Worm (Caenorhabditis elegans) whole organism, L3 larva: ENCODE measurements around the gene scl-13.

Source experiments
- R02D3.7 ChIP-seq: fragments of 150-350 bp; optimal IDR thresholded peaks from 2 replicates; lab custom pipeline; 2014; ENCODE audit warnings: missing biosample characterization, missing genetic modification characterization
- aly-2 ChIP-seq: fragments of 150-350 bp; optimal IDR thresholded peaks from 2 replicates; lab custom pipeline; 2014; ENCODE audit warnings: missing biosample characterization, missing genetic modification characterization
- ama-1 ChIP-seq: fragments of 150-350 bp; optimal IDR thresholded peaks from 2 replicates; lab custom pipeline; 2018
- ceh-16 ChIP-seq: sonication (generic microtip); optimal IDR thresholded peaks from 2 replicates; lab custom pipeline; 2017; ENCODE audit warnings: missing biosample characterization, missing genetic modification characterization
- ceh-28 ChIP-seq: fragments of 150-350 bp; optimal IDR thresholded peaks from 2 replicates; lab custom pipeline; 2014; ENCODE audit warnings: missing biosample characterization, missing genetic modification reagents, missing genetic modification characterization
- ceh-82 ChIP-seq: fragments of 150-350 bp; optimal IDR thresholded peaks from 2 replicates; lab custom pipeline; 2014; ENCODE audit warnings: missing biosample characterization, missing genetic modification characterization
- ceh-9 ChIP-seq: sonication (generic microtip); optimal IDR thresholded peaks from 2 replicates; lab custom pipeline; 2018; ENCODE audit warnings: missing biosample characterization, missing genetic modification characterization
- daf-12 ChIP-seq: fragments of 150-350 bp; optimal IDR thresholded peaks from 2 replicates; lab custom pipeline; 2014; ENCODE audit warnings: missing biosample characterization, missing genetic modification reagents, missing genetic modification characterization
- egl-27 ChIP-seq: sonication (generic microtip); optimal IDR thresholded peaks from 4 replicates; lab custom pipeline; 2017; ENCODE audit warnings: missing biosample characterization, missing genetic modification reagents, missing genetic modification characterization
- egl-5 ChIP-seq: fragments of 150-350 bp; optimal IDR thresholded peaks from 2 replicates; lab custom pipeline; 2017; ENCODE audit warnings: missing biosample characterization, missing genetic modification reagents, missing genetic modification characterization, inconsistent platforms
- elt-1 ChIP-seq: fragments of 150-350 bp; optimal IDR thresholded peaks from 2 replicates; lab custom pipeline; 2014; ENCODE audit warnings: missing biosample characterization, missing genetic modification characterization
- elt-2 ChIP-seq: sonication (generic microtip); optimal IDR thresholded peaks from 2 replicates; lab custom pipeline; 2016; ENCODE audit warnings: missing genetic modification reagents, mild to moderate bottlenecking, missing genetic modification characterization, missing compliant biosample characterization
- fkh-10 ChIP-seq: sonication (generic microtip); optimal IDR thresholded peaks from 2 replicates; lab custom pipeline; 2017; ENCODE audit warnings: missing biosample characterization, missing genetic modification reagents, missing genetic modification characterization
- fos-1 ChIP-seq: fragments of 150-350 bp; optimal IDR thresholded peaks from 2 replicates; lab custom pipeline; 2014; ENCODE audit warnings: missing biosample characterization, missing genetic modification characterization
- hmg-11 ChIP-seq: sonication (generic microtip); optimal IDR thresholded peaks from 2 replicates; lab custom pipeline; 2016; ENCODE audit warnings: missing genetic modification characterization, missing compliant biosample characterization
- jun-1 ChIP-seq: fragments of 150-350 bp; optimal IDR thresholded peaks from 2 replicates; lab custom pipeline; 2014; ENCODE audit warnings: missing biosample characterization, missing genetic modification reagents, missing genetic modification characterization
- lin-15B ChIP-seq: fragments of 150-350 bp; optimal IDR thresholded peaks from 2 replicates; lab custom pipeline; 2014; ENCODE audit warnings: missing biosample characterization, missing genetic modification characterization
- lin-39 ChIP-seq: fragments of 150-350 bp; optimal IDR thresholded peaks from 2 replicates; lab custom pipeline; 2018; ENCODE audit warnings: missing biosample characterization, missing genetic modification reagents, missing genetic modification characterization
- lsy-12 ChIP-seq: sonication (generic microtip); optimal IDR thresholded peaks from 2 replicates; lab custom pipeline; 2016; ENCODE audit warnings: mild to moderate bottlenecking, missing genetic modification characterization, missing compliant biosample characterization
- mdl-1 ChIP-seq: fragments of 150-350 bp; optimal IDR thresholded peaks from 2 replicates; lab custom pipeline; 2014; ENCODE audit warnings: missing biosample characterization, missing genetic modification characterization
- nhr-11 ChIP-seq: fragments of 150-350 bp; optimal IDR thresholded peaks from 2 replicates; lab custom pipeline; 2014; ENCODE audit warnings: missing biosample characterization, missing genetic modification characterization
- nhr-12 ChIP-seq: fragments of 150-350 bp; optimal IDR thresholded peaks from 2 replicates; lab custom pipeline; 2014; ENCODE audit warnings: missing biosample characterization, missing genetic modification characterization
- nhr-23 ChIP-seq: fragments of 150-350 bp; optimal IDR thresholded peaks from 2 replicates; lab custom pipeline; 2014; ENCODE audit warnings: missing biosample characterization, missing genetic modification reagents, missing genetic modification characterization
- nhr-237 ChIP-seq: fragments of 150-350 bp; optimal IDR thresholded peaks from 2 replicates; lab custom pipeline; 2014; ENCODE audit warnings: missing biosample characterization, missing genetic modification characterization
- nhr-28 ChIP-seq: fragments of 150-350 bp; optimal IDR thresholded peaks from 2 replicates; lab custom pipeline; 2014; ENCODE audit warnings: missing biosample characterization, missing genetic modification characterization
- nhr-43 ChIP-seq: sonication (generic microtip); optimal IDR thresholded peaks from 2 replicates; lab custom pipeline; 2016; ENCODE audit warnings: mild to moderate bottlenecking, missing genetic modification characterization, missing compliant biosample characterization; ENCODE audit not compliant: poor library complexity, severe bottlenecking
- nhr-67 ChIP-seq: fragments of 150-350 bp; optimal IDR thresholded peaks from 2 replicates; lab custom pipeline; 2014; ENCODE audit warnings: missing biosample characterization, missing genetic modification characterization
- nhr-76 ChIP-seq: fragments of 150-350 bp; sonication (generic microtip); optimal IDR thresholded peaks from 5 replicates; lab custom pipeline; 2014; ENCODE audit warnings: missing biosample characterization, missing genetic modification characterization
- nhr-77 ChIP-seq: fragments of 150-350 bp; optimal IDR thresholded peaks from 2 replicates; lab custom pipeline; 2014; ENCODE audit warnings: missing biosample characterization, missing genetic modification characterization
- pha-4 ChIP-seq: fragments of 150-350 bp; optimal IDR thresholded peaks from 2 replicates; lab custom pipeline; 2014; ENCODE audit warnings: missing biosample characterization, missing genetic modification reagents, missing genetic modification characterization
- pqm-1 ChIP-seq: fragments of 150-350 bp; optimal IDR thresholded peaks from 2 replicates; lab custom pipeline; 2017; ENCODE audit warnings: missing biosample characterization, missing genetic modification characterization, inconsistent platforms
- sea-2 ChIP-seq: fragments of 150-350 bp; sonication (generic microtip); optimal IDR thresholded peaks from 4 replicates; lab custom pipeline; 2014; ENCODE audit warnings: missing biosample characterization, missing genetic modification reagents, missing genetic modification characterization
- skn-1 ChIP-seq: fragments of 150-350 bp; optimal IDR thresholded peaks from 2 replicates; lab custom pipeline; 2014; ENCODE audit warnings: missing biosample characterization, missing genetic modification characterization
- snpc-4 ChIP-seq: fragments of 150-350 bp; optimal IDR thresholded peaks from 2 replicates; lab custom pipeline; 2014; ENCODE audit warnings: missing biosample characterization, missing genetic modification characterization
- tbx-2 ChIP-seq: sonication (generic microtip); optimal IDR thresholded peaks from 2 replicates; lab custom pipeline; 2016; ENCODE audit warnings: mild to moderate bottlenecking, missing genetic modification characterization, missing compliant biosample characterization
- unc-39 ChIP-seq: sonication (generic microtip); optimal IDR thresholded peaks from 4 replicates; lab custom pipeline; 2017; ENCODE audit warnings: missing biosample characterization, missing genetic modification characterization
- unc-62 ChIP-seq: fragments of 150-350 bp; sonication (generic microtip); optimal IDR thresholded peaks from 4 replicates; lab custom pipeline; 2014; ENCODE audit warnings: missing biosample characterization, missing genetic modification reagents, missing genetic modification characterization
- zag-1 ChIP-seq: fragments of 150-350 bp; optimal IDR thresholded peaks from 2 replicates; lab custom pipeline; 2014; ENCODE audit warnings: missing biosample characterization, missing genetic modification characterization
- ztf-4 ChIP-seq: fragments of 150-350 bp; optimal IDR thresholded peaks from 2 replicates; lab custom pipeline; 2014; ENCODE audit warnings: missing biosample characterization, missing genetic modification characterization

scl-13 gene

ce11 chrV:3811541-3811940, at the start of gene scl-13:
TSS of gene scl-13 (minus strand) at chrV:3811641.
- no peak for TF ChIP-seq daf-12
- no peak for TF ChIP-seq ceh-16 (tag; lab: Kevin White, UChicago)
- TF ChIP-seq R02D3.7 (tag; lab: Kevin White, UChicago) = no peak
- TF ChIP-seq ceh-82 (tag; lab: Kevin White, UChicago) = no peak
- no peak for TF ChIP-seq lin-39 (tag; lab: Kevin White, UChicago)
- TF ChIP-seq nhr-67 (tag; lab: Kevin White, UChicago) = no peak
- no peak for TF ChIP-seq snpc-4
- TF ChIP-seq ztf-4 (tag; lab: Kevin White, UChicago) = no peak
- no peak for TF ChIP-seq sea-2 (GFP tag; lab: Kevin White, UChicago)
- no peak for TF ChIP-seq hmg-11 (tag; lab: Kevin White, UChicago)

- TF ChIP-seq ama-1 (no peak), mdl-1 (no peak), fkh-10 (GFP tag; lab: Kevin White, UChicago) (no peak), unc-62 (GFP tag; lab: Kevin White, UChicago) (no peak), zag-1 (tag; lab: Kevin White, UChicago) (no peak), nhr-12 (tag; lab: Kevin White, UChicago) (no peak), nhr-77 (tag; lab: Kevin White, UChicago) (no peak), daf-12 (no peak), sea-2 (GFP tag; lab: Kevin White, UChicago) (no peak)
Observed at ce11 chrV:3860123-3860522, 48.7 kb upstream of the scl-13 start, which contains the start of gene nhr-189. TSS of gene nhr-189 (minus strand) at chrV:3860243.

- TF ChIP-seq lsy-12 (tag; lab: Kevin White, UChicago) (no peak), ceh-28 (tag; lab: Kevin White, UChicago) (no peak), elt-1 (tag; lab: Kevin White, UChicago) (no peak), nhr-11 (peak; percentile 4), lin-15B (tag; lab: Kevin White, UChicago) (no peak)
Observed at ce11 chrV:3857778-3858177, 46.3 kb upstream of the scl-13 start, which contains the start of gene nhr-188. TSS of gene nhr-188 (minus strand) at chrV:3857861.

DNA sequence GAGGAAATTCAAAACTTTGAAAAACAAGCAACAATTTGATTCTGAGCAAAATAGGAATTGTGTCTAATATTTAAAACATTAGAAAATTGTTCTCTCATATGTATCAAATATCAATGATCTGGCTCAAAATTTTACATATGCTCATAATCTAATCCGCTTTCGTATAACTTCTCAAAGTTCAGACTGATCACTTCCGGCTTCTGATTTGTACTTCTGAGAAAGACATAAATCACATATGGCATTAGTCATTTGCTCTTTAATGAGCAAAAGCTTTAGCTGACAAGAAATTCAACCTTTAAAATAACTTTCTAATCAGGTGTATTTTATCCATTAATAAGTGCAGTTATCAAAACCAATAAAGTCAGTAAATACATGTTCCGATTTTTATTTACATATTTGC, 44.5 kb upstream of the scl-13 start:
- no peak for TF ChIP-seq aly-2 (tag; lab: Kevin White, UChicago)
- no peak for TF ChIP-seq mdl-1
- no peak for TF ChIP-seq unc-39 (tag; lab: Kevin White, UChicago)
- no peak for TF ChIP-seq nhr-237 (tag; lab: Kevin White, UChicago)
- TF ChIP-seq nhr-28 (tag; lab: Kevin White, UChicago) = no peak
- TF ChIP-seq egl-27 (tag; lab: Kevin White, UChicago) = no peak
- TF ChIP-seq nhr-43 = no peak
- TF ChIP-seq nhr-77 (tag; lab: Kevin White, UChicago) = no peak
- no peak for TF ChIP-seq egl-5 (tag; lab: Kevin White, UChicago)
- no peak for TF ChIP-seq nhr-23 (tag; lab: Kevin White, UChicago)
- no peak for TF ChIP-seq sea-2 (GFP tag; lab: Kevin White, UChicago)
- TF ChIP-seq lin-39 (tag; lab: Kevin White, UChicago) = no peak
- no peak for TF ChIP-seq lsy-12 (tag; lab: Kevin White, UChicago)
- no peak for TF ChIP-seq jun-1 (tag; lab: Kevin White, UChicago)
- TF ChIP-seq, all 47 proteins: peak for 0

DNA sequence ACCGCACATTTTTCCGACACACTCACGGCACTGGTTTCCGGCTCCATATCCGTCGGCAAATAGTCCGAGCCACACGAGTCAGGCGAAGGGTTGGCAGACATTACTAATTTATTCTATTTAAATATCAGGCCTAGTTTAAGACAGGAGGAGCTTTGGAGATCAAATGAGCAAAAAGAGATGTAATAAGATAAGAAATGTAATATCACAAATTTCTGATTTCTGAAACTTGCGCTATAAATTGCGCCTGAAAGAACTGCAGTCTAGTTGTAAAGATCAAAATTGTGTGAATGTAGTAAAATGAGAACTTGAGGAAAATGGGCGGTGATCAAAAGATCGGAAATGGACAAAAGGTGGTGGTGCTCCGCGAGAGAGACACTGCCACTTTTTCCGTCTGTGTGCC, 43.4 kb upstream of the scl-13 start, which contains the start of gene nhr-186:
nhr-186 (minus strand) TSS at position 101 of the 400 bp plus-strand sequence.
- TF ChIP-seq skn-1 (tag; lab: Kevin White, UChicago) = no peak
- TF ChIP-seq, all 47 proteins: peak for 0

DNA sequence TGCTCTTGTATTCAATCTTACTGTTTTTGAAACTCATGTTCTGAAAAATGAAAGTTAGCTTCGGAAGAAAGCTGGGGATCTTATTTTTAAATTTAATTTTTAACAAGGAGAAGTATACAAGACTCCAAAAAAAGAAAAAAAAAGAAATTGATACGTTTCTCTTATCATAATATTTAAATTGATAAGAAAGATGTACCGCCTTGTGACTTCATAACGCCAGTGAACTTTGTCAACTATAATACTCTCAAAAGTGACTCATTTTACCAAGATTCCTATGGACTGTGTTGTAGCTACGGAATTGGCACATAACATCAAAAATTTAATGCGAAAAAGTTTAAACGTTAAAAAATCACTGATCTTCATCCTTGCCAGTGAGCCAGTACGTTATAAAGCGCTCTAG, 40.3 kb upstream of the scl-13 start:
- no peak for TF ChIP-seq elt-1 (tag; lab: Kevin White, UChicago)
- TF ChIP-seq fos-1 (tag; lab: Kevin White, UChicago) = no peak
- no peak for TF ChIP-seq daf-12
- no peak for TF ChIP-seq tbx-2 (tag; lab: Kevin White, UChicago)
- no peak for TF ChIP-seq aly-2 (tag; lab: Kevin White, UChicago)
- TF ChIP-seq pha-4 (tag; lab: Kevin White, UChicago) = peak; percentile 19
- TF ChIP-seq nhr-76 (tag; lab: Kevin White, UChicago) = no peak
- TF ChIP-seq skn-1 (tag; lab: Kevin White, UChicago) = no peak
- no peak for TF ChIP-seq sea-2 (GFP tag; lab: Kevin White, UChicago)
- TF ChIP-seq snpc-4 = no peak
- peak; percentile 81 for TF ChIP-seq elt-2 (tag; lab: Kevin White, UChicago)
- no peak for TF ChIP-seq nhr-23 (tag; lab: Kevin White, UChicago)
- peak; percentile 26 for TF ChIP-seq jun-1 (tag; lab: Kevin White, UChicago)
- TF ChIP-seq ceh-9 = no peak
- TF ChIP-seq pqm-1 (tag; lab: Kevin White, UChicago) = peak; percentile 79
